Fruit fly (Drosophila melanogaster): ENCODE measurements around the gene CG15577.

Gene CG15577

DNA sequence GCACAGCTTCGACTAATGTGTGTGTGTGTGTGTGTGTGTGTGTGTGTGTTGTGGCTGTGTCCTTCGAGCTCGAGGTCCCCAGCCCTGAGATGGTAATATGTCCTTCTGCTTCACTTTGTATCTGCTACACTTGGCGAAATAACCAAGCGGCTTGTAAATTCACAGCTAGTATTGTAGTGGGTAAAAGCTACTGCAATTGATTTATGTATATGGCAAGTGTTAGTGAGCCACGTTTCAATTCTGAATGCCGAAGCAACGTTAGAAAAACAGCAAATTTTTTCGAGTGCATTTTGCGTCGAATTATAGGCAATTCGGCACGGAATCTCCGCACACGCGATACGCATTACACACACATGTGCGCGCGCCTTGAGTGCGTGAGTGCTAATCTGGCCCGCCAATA is 14.1 kb downstream of the CG15577 start (continued):
- no peak for TF ChIP-seq CG11762 (GFP tag; optimal IDR thresholded peaks at IDR 0.05; ENCODE audit: insufficient read depth)
- TF ChIP-seq CG6854 (GFP tag; optimal IDR thresholded peaks at IDR 0.05): no peak
- no peak for TF ChIP-seq CG8119 (GFP tag; IDR thresholded peaks at IDR 0.05)
- peak; percentile 45 for TF ChIP-seq lz (GFP tag; optimal IDR thresholded peaks at IDR 0.05)
- TF ChIP-seq Met (GFP tag; optimal IDR thresholded peaks at IDR 0.05): peak; percentile 26
- TF ChIP-seq CG11294 (GFP tag; IDR thresholded peaks at IDR 0.05): no peak
- peak; percentile 14 for TF ChIP-seq Sox15 (GFP tag; optimal IDR thresholded peaks at IDR 0.05)
- peak; percentile 60 for TF ChIP-seq CG6163 (GFP tag; IDR thresholded peaks at IDR 0.05)
- peak; percentile 8 for TF ChIP-seq CG34406 (GFP tag; optimal IDR thresholded peaks at IDR 0.05)
- TF ChIP-seq CG3032 (tag; optimal IDR thresholded peaks at IDR 0.05): peak; percentile 39
- TF ChIP-seq acj6 (GFP tag; optimal IDR thresholded peaks at IDR 0.05): peak; percentile 27
- peak; percentile 62; the same call in 2 of the 3 replicates for TF ChIP-seq eg (GFP tag; IDR thresholded peaks at IDR 0.05)
- TF ChIP-seq fd85E (GFP tag; optimal IDR thresholded peaks at IDR 0.05): no peak
- TF ChIP-seq Eip78C (GFP tag): peak; percentile 68
- peak; percentile 0 for TF ChIP-seq achi (GFP tag; optimal IDR thresholded peaks at IDR 0.05)
- peak; percentile 20 for TF ChIP-seq Sox102F (GFP tag; optimal IDR thresholded peaks at IDR 0.05)
- TF ChIP-seq CG8632 (GFP tag; optimal IDR thresholded peaks at IDR 0.05): no peak
- no peak for TF ChIP-seq Hr38 (GFP tag; optimal IDR thresholded peaks at IDR 0.05)
- peak; percentile 46 for TF ChIP-seq CG4318 (GFP tag; optimal IDR thresholded peaks at IDR 0.05)
- peak; percentile 55 for TF ChIP-seq dsx (GFP tag; optimal IDR thresholded peaks at IDR 0.05; ENCODE audit: poor library complexity, severe bottlenecking)
- TF ChIP-seq ss (GFP tag; optimal IDR thresholded peaks at IDR 0.05): peak; percentile 31 to 76

DNA sequence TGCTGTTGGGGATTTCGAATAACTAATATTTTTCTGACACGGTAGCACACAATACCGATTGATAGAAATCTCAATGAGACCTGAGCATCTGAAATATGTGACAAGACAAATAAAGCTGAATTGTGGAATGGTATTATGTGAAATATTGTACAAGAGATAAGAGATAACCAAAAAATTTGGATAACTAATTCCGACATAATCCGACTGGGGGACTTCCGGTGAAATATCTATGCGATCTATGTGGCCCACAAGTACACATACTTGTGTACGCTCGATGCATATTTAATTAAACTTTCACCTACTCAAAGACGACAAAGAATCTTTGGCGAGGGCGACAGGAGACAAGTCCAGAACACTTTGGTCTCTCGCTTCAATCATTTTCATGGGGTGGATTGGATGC is 24.1 kb downstream of the CG15577 start, which contains the start of gene CG15576:
Gene CG15576, minus strand, starts transcription at position 101 of the 400 bp plus-strand sequence.
- TF ChIP-seq CG31627 (GFP tag; optimal IDR thresholded peaks at IDR 0.05) (no peak), eg (GFP tag; IDR thresholded peaks at IDR 0.05) (no peak), CG16779 (tag; optimal IDR thresholded peaks at IDR 0.05) (no peak), CG8632 (GFP tag; optimal IDR thresholded peaks at IDR 0.05) (no peak), CG9139 (GFP tag; optimal IDR thresholded peaks at IDR 0.05) (no peak), Hr38 (GFP tag; optimal IDR thresholded peaks at IDR 0.05) (no peak), fkh (GFP tag; optimal IDR thresholded peaks at IDR 0.05) (no peak), CG15336 (GFP tag; IDR thresholded peaks at IDR 0.05) (no peak)

DNA sequence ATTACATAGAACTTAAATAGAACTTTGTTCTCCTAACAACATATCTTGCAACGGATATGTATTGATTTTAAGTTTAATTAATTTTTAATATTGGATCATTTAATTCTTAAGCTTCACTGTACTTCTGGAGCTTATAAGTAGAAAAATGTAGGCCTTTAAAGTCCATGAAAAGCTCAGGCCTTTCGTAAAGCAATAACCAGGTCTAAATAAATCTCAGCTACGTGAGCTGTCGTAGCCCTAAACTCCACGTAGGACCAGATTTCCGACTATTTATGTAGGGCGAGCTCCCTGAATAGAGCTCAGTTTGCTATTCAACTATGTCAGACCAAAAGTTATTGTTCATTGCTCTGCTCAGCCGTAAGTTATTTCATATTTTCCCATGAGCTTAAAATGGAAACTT is 28.7 kb downstream of the CG15577 start, which contains the start of gene CG43135:
Gene CG43135, plus strand, starts transcription at position 301 of the 400 bp plus-strand sequence.
- TF ChIP-seq vri (GFP tag; optimal IDR thresholded peaks at IDR 0.05) (no peak), Met (GFP tag; optimal IDR thresholded peaks at IDR 0.05) (no peak), Ets96B (tag; optimal IDR thresholded peaks at IDR 0.05) (no peak), salr (GFP tag; optimal IDR thresholded peaks at IDR 0.05) (no peak), CG31627 (GFP tag; optimal IDR thresholded peaks at IDR 0.05) (no peak), topi (GFP tag; optimal IDR thresholded peaks at IDR 0.05) (no peak), CG11294 (GFP tag; IDR thresholded peaks at IDR 0.05) (no peak), dsx (GFP tag; optimal IDR thresholded peaks at IDR 0.05; ENCODE audit: poor library complexity, severe bottlenecking) (no peak), CG15336 (GFP tag; IDR thresholded peaks at IDR 0.05) (no peak), cyc (GFP tag; optimal IDR thresholded peaks at IDR 0.05) (no peak), eg (GFP tag; IDR thresholded peaks at IDR 0.05) (no peak), ss (GFP tag; optimal IDR thresholded peaks at IDR 0.05) (no peak), Sox15 (GFP tag; optimal IDR thresholded peaks at IDR 0.05) (no peak), CG7368 (GFP tag; optimal IDR thresholded peaks at IDR 0.05) (no peak), Smox (GFP tag; optimal IDR thresholded peaks at IDR 0.05) (no peak), CG6854 (GFP tag; optimal IDR thresholded peaks at IDR 0.05) (no peak), CG6792 (GFP tag; optimal IDR thresholded peaks at IDR 0.05) (no peak), pdm3 (GFP tag; optimal IDR thresholded peaks at IDR 0.05) (no peak), CG6276 (GFP tag; optimal IDR thresholded peaks at IDR 0.05) (no peak)

DNA sequence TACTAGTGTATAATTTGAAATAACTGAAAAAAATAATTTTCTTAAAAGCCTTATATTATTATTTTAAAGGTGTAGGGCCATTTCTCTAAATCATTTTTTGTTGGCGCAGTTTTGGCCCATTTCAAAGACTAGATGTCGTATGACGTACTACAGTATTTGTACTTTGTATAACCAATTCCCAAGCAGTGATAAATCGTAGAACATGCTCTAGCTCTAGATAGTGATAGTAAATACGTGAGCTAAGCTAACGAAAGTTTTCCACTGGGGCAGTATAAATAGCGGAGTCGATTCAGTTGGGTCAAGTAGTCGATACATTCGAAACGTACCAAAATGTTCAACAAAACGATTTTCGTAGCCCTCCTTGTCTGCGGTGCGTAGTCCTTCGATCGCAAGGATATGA is 29.8 kb downstream of the CG15577 start, which contains the start of gene CG43134:
Gene CG43134, plus strand, starts transcription at position 301 of the 400 bp plus-strand sequence.
- TF ChIP-seq CG11294 (GFP tag; IDR thresholded peaks at IDR 0.05) (no peak), CG6854 (GFP tag; optimal IDR thresholded peaks at IDR 0.05) (no peak), CG11762 (GFP tag; optimal IDR thresholded peaks at IDR 0.05; ENCODE audit: insufficient read depth) (no peak)

Measured in whole organism, prepupa.